Fruit fly (Drosophila melanogaster) whole organism, embryonic: ENCODE measurements around the gene RpL6.

Experiments
- ATbp ChIP-seq: fragments of 200-800 bp; sonication (Bioruptor generic); optimal IDR thresholded peaks from 2 replicates; lab custom pipeline; 2017; ENCODE audit warnings: missing biosample characterization, mild to moderate bottlenecking, missing genetic modification characterization, missing genetic modification reagents
- Atf3 ChIP-seq: fragments of 200-800 bp; sonication (Bioruptor generic); optimal IDR thresholded peaks from 3 replicates; lab custom pipeline; 2016; ENCODE audit warnings: missing biosample characterization, missing genetic modification characterization
- B-H2 ChIP-seq: fragments of 200-800 bp; sonication (Bioruptor generic); optimal IDR thresholded peaks from 2 replicates; lab custom pipeline; 2018; ENCODE audit warnings: missing biosample characterization, mild to moderate bottlenecking, missing genetic modification characterization
- Blimp-1 ChIP-seq: fragments of 200-800 bp; sonication (Bioruptor generic); optimal IDR thresholded peaks from 3 replicates; lab custom pipeline; 2018; ENCODE audit warnings: missing biosample characterization, missing genetic modification characterization, mild to moderate bottlenecking, moderate library complexity, missing genetic modification reagents
- CG10147 ChIP-seq: fragments of 200-800 bp; sonication (Bioruptor generic); optimal IDR thresholded peaks from 2 replicates; lab custom pipeline; 2019; ENCODE audit warnings: missing biosample characterization, mild to moderate bottlenecking, missing genetic modification characterization, moderate library complexity
- CG12299 ChIP-seq: fragments of 200-800 bp; sonication (Bioruptor generic); optimal IDR thresholded peaks from 2 replicates; lab custom pipeline; 2018; ENCODE audit warnings: missing biosample characterization, mild to moderate bottlenecking, missing genetic modification characterization
- CG13296 ChIP-seq: fragments of 200-800 bp; sonication (Bioruptor generic); optimal IDR thresholded peaks from 3 replicates; lab custom pipeline; 2018; ENCODE audit warnings: missing biosample characterization, mild to moderate bottlenecking, missing genetic modification characterization
- CG13424 ChIP-seq: fragments of 200-800 bp; sonication (Bioruptor generic); optimal IDR thresholded peaks from 2 replicates; lab custom pipeline; 2019; ENCODE audit warnings: missing biosample characterization, mild to moderate bottlenecking, missing genetic modification characterization, moderate library complexity
- CG16813 ChIP-seq: fragments of 200-800 bp; sonication (Bioruptor generic); IDR thresholded peaks from 3 replicates; pipeline ENCODE4 v1.3.6; 2022; ENCODE audit warnings: missing biosample characterization, missing genetic modification characterization; ENCODE audit not compliant: partially characterized antibody
- CG18599 ChIP-seq: fragments of 200-800 bp; sonication (Bioruptor generic); optimal IDR thresholded peaks from 3 replicates; lab custom pipeline; 2017; ENCODE audit warnings: missing biosample characterization, missing genetic modification characterization, mild to moderate bottlenecking, moderate library complexity, missing genetic modification reagents
- CG2712 ChIP-seq: fragments of 200-800 bp; optimal IDR thresholded peaks from 3 replicates; lab custom pipeline; 2019; ENCODE audit warnings: missing biosample characterization, mild to moderate bottlenecking, missing genetic modification characterization, moderate library complexity
- CG3726 ChIP-seq: fragments of 200-800 bp; sonication (Bioruptor generic); IDR thresholded peaks from 3 replicates; pipeline ENCODE4, ENCODE4 v1.3.6; 2022; ENCODE audit warnings: missing biosample characterization, missing genetic modification characterization
- CG4282 ChIP-seq: fragments of 200-800 bp; sonication (Bioruptor generic); optimal IDR thresholded peaks from 2 replicates; lab custom pipeline; 2016; ENCODE audit warnings: missing biosample characterization, missing genetic modification characterization
- CG4360 ChIP-seq: fragments of 200-800 bp; sonication (Bioruptor generic); IDR thresholded peaks from 2 replicates; pipeline ENCODE4 v1.3.6; 2022; ENCODE audit warnings: missing biosample characterization, missing genetic modification characterization
- CG43689 ChIP-seq: fragments of 200-800 bp; sonication (Bioruptor generic); IDR thresholded peaks from 2 replicates; pipeline ENCODE4 v1.3.6; 2022; ENCODE audit warnings: missing biosample characterization, missing genetic modification characterization
- CG6254 ChIP-seq: fragments of 200-800 bp; sonication (Bioruptor generic); optimal IDR thresholded peaks from 3 replicates; lab custom pipeline; 2017; ENCODE audit warnings: mild to moderate bottlenecking, missing biosample characterization, missing genetic modification reagents, missing genetic modification characterization
- CG7839 ChIP-seq: fragments of 200-800 bp; sonication (Bioruptor generic); optimal IDR thresholded peaks from 3 replicates; lab custom pipeline; 2018; ENCODE audit warnings: missing biosample characterization, mild to moderate bottlenecking, missing genetic modification characterization, moderate library complexity
- CG8388 ChIP-seq: fragments of 200-800 bp; sonication (Bioruptor generic); optimal IDR thresholded peaks from 2 replicates; lab custom pipeline; 2019; ENCODE audit warnings: missing biosample characterization, mild to moderate bottlenecking, missing genetic modification characterization, moderate library complexity
- CG8924 ChIP-seq: fragments of 200-800 bp; optimal IDR thresholded peaks from 3 replicates; lab custom pipeline; 2019; ENCODE audit warnings: missing biosample characterization, mild to moderate bottlenecking, missing genetic modification characterization, moderate library complexity
- CG9215 ChIP-seq: fragments of 200-800 bp; sonication (Bioruptor generic); IDR thresholded peaks from 2 replicates; pipeline ENCODE4 v1.3.6; 2022; ENCODE audit warnings: missing biosample characterization, missing genetic modification characterization
- Dad ChIP-seq: fragments of 200-800 bp; sonication (Bioruptor generic); optimal IDR thresholded peaks from 3 replicates; lab custom pipeline; 2016; ENCODE audit warnings: missing biosample characterization, missing genetic modification characterization
- Doc3 ChIP-seq: fragments of 200-800 bp; sonication (Bioruptor generic); IDR thresholded peaks from 3 replicates; pipeline ENCODE4 v1.3.6; 2022; ENCODE audit warnings: missing biosample characterization, missing genetic modification characterization; ENCODE audit not compliant: partially characterized antibody
- HmgZ ChIP-seq: fragments of 200-800 bp; sonication (Bioruptor generic); optimal IDR thresholded peaks from 2 replicates; lab custom pipeline; 2018; ENCODE audit warnings: missing biosample characterization, mild to moderate bottlenecking, missing genetic modification characterization
- Hmx ChIP-seq: fragments of 200-800 bp; sonication (Bioruptor generic); optimal IDR thresholded peaks from 2 replicates; lab custom pipeline; 2016; ENCODE audit warnings: missing biosample characterization, missing genetic modification characterization
- Mad ChIP-seq: fragments of 200-800 bp; sonication (Bioruptor generic); optimal IDR thresholded peaks from 2 replicates; lab custom pipeline; 2016; ENCODE audit warnings: missing biosample characterization, missing genetic modification characterization
- Mes4 ChIP-seq: fragments of 200-800 bp; sonication (Bioruptor generic); optimal IDR thresholded peaks from 2 replicates; lab custom pipeline; 2016; ENCODE audit warnings: missing biosample characterization, missing genetic modification characterization
- Six4 ChIP-seq: fragments of 200-800 bp; sonication (Bioruptor generic); optimal IDR thresholded peaks from 2 replicates; lab custom pipeline; 2016; ENCODE audit warnings: missing biosample characterization, missing genetic modification characterization
- Sry-δ ChIP-seq: fragments of 200-800 bp; sonication (Bioruptor generic); optimal IDR thresholded peaks from 2 replicates; lab custom pipeline; 2016; ENCODE audit warnings: missing biosample characterization, missing genetic modification characterization
- Usf ChIP-seq: fragments of 200-800 bp; sonication (Bioruptor generic); optimal IDR thresholded peaks from 2 replicates; lab custom pipeline; 2017; ENCODE audit warnings: missing genotype, missing biosample characterization, missing genetic modification characterization
- YL-1 ChIP-seq: fragments of 200-800 bp; sonication (Bioruptor generic); optimal IDR thresholded peaks from 3 replicates; lab custom pipeline; 2017; ENCODE audit warnings: missing biosample characterization, mild to moderate bottlenecking, missing genetic modification characterization
- abd-A ChIP-seq: fragments of 200-800 bp; sonication (Bioruptor generic); optimal IDR thresholded peaks from 3 replicates; lab custom pipeline; 2019; ENCODE audit warnings: missing biosample characterization, mild to moderate bottlenecking, missing genetic modification characterization, moderate library complexity
- caup ChIP-seq: fragments of 200-800 bp; sonication (Bioruptor generic); optimal IDR thresholded peaks from 3 replicates; lab custom pipeline; 2017; ENCODE audit warnings: missing biosample characterization, mild to moderate bottlenecking, missing genetic modification characterization, moderate library complexity; ENCODE audit not compliant: severe bottlenecking
- chm ChIP-seq: fragments of 200-800 bp; sonication (Bioruptor generic); IDR thresholded peaks from 2 replicates; pipeline ENCODE4 v1.3.6; 2022; ENCODE audit warnings: missing biosample characterization, missing genetic modification characterization
- crp ChIP-seq, 2 experiments: fragments of 200-800 bp; sonication (Bioruptor generic); optimal IDR thresholded peaks; 2 replicates in 1 of 2; 3 replicates in 1 of 2; lab custom pipeline; 2017; ENCODE audit warnings: missing biosample characterization in 2 of 2, missing genetic modification characterization in 2 of 2, mild to moderate bottlenecking in 1 of 2, moderate library complexity in 1 of 2
- danr ChIP-seq: fragments of 200-800 bp; sonication (Bioruptor generic); IDR thresholded peaks from 2 replicates; pipeline ENCODE4 v1.3.6; 2022; ENCODE audit warnings: missing biosample characterization, missing genetic modification characterization
- dati ChIP-seq: fragments of 200-800 bp; sonication (Bioruptor generic); IDR thresholded peaks from 2 replicates; pipeline ENCODE4 v1.3.6; 2022; ENCODE audit warnings: missing biosample characterization, missing genetic modification characterization
- dmrt99B ChIP-seq: fragments of 200-800 bp; sonication (Bioruptor generic); optimal IDR thresholded peaks from 2 replicates; lab custom pipeline; 2018; ENCODE audit warnings: missing biosample characterization, mild to moderate bottlenecking, missing genetic modification characterization, moderate library complexity
- ems ChIP-seq: fragments of 200-800 bp; sonication (Bioruptor generic); optimal IDR thresholded peaks from 3 replicates; lab custom pipeline; 2016; ENCODE audit warnings: missing biosample characterization, missing genetic modification characterization
- fd102C ChIP-seq: fragments of 200-800 bp; sonication (Bioruptor generic); optimal IDR thresholded peaks from 2 replicates; lab custom pipeline; 2018; ENCODE audit warnings: missing biosample characterization, mild to moderate bottlenecking, missing genetic modification characterization, moderate library complexity
- fu2 ChIP-seq: fragments of 200-800 bp; sonication (Bioruptor generic); optimal IDR thresholded peaks from 2 replicates; lab custom pipeline; 2016; ENCODE audit warnings: missing biosample characterization, missing genetic modification characterization
- gce ChIP-seq: fragments of 200-800 bp; sonication (Bioruptor generic); IDR thresholded peaks from 3 replicates; pipeline ENCODE4 v1.3.6; 2022; ENCODE audit warnings: missing biosample characterization, missing genetic modification characterization
- gem ChIP-seq: fragments of 200-800 bp; sonication (Bioruptor generic); optimal IDR thresholded peaks from 2 replicates; lab custom pipeline; 2019; ENCODE audit warnings: missing biosample characterization, mild to moderate bottlenecking, missing genetic modification characterization, moderate library complexity
- gfzf ChIP-seq: fragments of 200-800 bp; sonication (Bioruptor generic); optimal IDR thresholded peaks from 2 replicates; lab custom pipeline; 2016; ENCODE audit warnings: missing biosample characterization, mild to moderate bottlenecking, missing genetic modification characterization, moderate library complexity
- ham ChIP-seq: fragments of 200-800 bp; sonication (Bioruptor generic); IDR thresholded peaks from 2 replicates; pipeline ENCODE4 v1.3.6; 2022; ENCODE audit warnings: missing biosample characterization, missing genetic modification characterization
- jigr1 ChIP-seq: fragments of 200-800 bp; sonication (Bioruptor generic); IDR thresholded peaks from 3 replicates; pipeline ENCODE4 v1.3.6; 2022; ENCODE audit warnings: missing biosample characterization, missing genetic modification characterization
- jumu ChIP-seq: fragments of 200-800 bp; sonication (Bioruptor generic); optimal IDR thresholded peaks from 3 replicates; lab custom pipeline; 2016; ENCODE audit warnings: missing biosample characterization, missing genetic modification characterization
- odd ChIP-seq: fragments of 200-800 bp; sonication (Bioruptor generic); optimal IDR thresholded peaks from 2 replicates; lab custom pipeline; 2017; ENCODE audit warnings: missing biosample characterization, mild to moderate bottlenecking, missing genetic modification characterization
- sob ChIP-seq: fragments of 200-800 bp; sonication (Bioruptor generic); IDR thresholded peaks from 2 replicates; pipeline ENCODE4 v1.3.6; 2022; ENCODE audit warnings: missing biosample characterization, missing genetic modification characterization
- tin ChIP-seq: fragments of 200-800 bp; sonication (Bioruptor generic); optimal IDR thresholded peaks from 3 replicates; lab custom pipeline; 2016; ENCODE audit warnings: missing biosample characterization, missing genetic modification characterization
- vvl ChIP-seq: fragments of 200-800 bp; sonication (Bioruptor generic); IDR thresholded peaks from 2 replicates; pipeline ENCODE4 v1.3.6; 2022; ENCODE audit warnings: missing biosample characterization, missing genetic modification characterization

RpL6 gene

dm6 chr3R:31609413-31610054 lies 13.5 kb upstream of the RpL6 start (continued):
- TF ChIP-seq abd-A (peak; percentile 45), sob (no peak), chm (GFP tag; lab: Robert Waterston, UW) (no peak), CG6254 (no peak), Six4 (GFP tag; lab: Kevin White, UChicago) (no peak), Doc3 (GFP tag; lab: Robert Waterston, UW) (no peak), Sry-δ (GFP tag; lab: Kevin White, UChicago) (peak; percentile 85), Mad (peak; percentile 39), Dad (GFP tag; lab: Kevin White, UChicago) (no peak), crp (GFP tag; optimal IDR thresholded peaks at IDR 0.05; lab: Kevin White, UChicago) (peak in 1 of 2 experiments; percentile 26), CG10147 (GFP tag; lab: Kevin White, UChicago) (no peak), jigr1 (GFP tag; lab: Robert Waterston, UW) (no peak), CG16813 (GFP tag; lab: Robert Waterston, UW) (no peak), CG12299 (peak; percentile 70), fd102C (GFP tag; lab: Kevin White, UChicago) (no peak), CG7839 (peak; percentile 22), CG13424 (peak; percentile 41), vvl (GFP tag; lab: Robert Waterston, UW) (no peak), CG3726 (GFP tag; lab: Robert Waterston, UW) (no peak), CG43689 (GFP tag; lab: Robert Waterston, UW) (no peak), CG8388 (no peak), gem (tag; lab: Kevin White, UChicago) (no peak), CG2712 (tag; lab: Kevin White, UChicago) (peak; percentile 40), jumu (GFP tag; lab: Kevin White, UChicago) (no peak), CG9215 (GFP tag; lab: Robert Waterston, UW) (no peak), Usf (GFP tag; lab: Kevin White, UChicago) (no peak), gce (GFP tag; lab: Robert Waterston, UW) (no peak), CG13296 (GFP tag; lab: Kevin White, UChicago) (peak; percentile 40), Mes4 (GFP tag; lab: Kevin White, UChicago) (peak; percentile 17), fu2 (no peak), Blimp-1 (GFP tag; lab: Kevin White, UChicago) (no peak), Hmx (GFP tag; lab: Kevin White, UChicago) (no peak), caup (peak; percentile 72), B-H2 (GFP tag; lab: Kevin White, UChicago) (peak; percentile 72), odd (peak; percentile 1), ems (no peak), CG4360 (GFP tag; lab: Robert Waterston, UW) (no peak), gfzf (GFP tag; lab: Kevin White, UChicago) (peak; percentile 96), tin (GFP tag; lab: Kevin White, UChicago) (peak; percentile 22), dmrt99B (peak; percentile 7), Atf3 (GFP tag; lab: Kevin White, UChicago) (no peak), dati (GFP tag; lab: Robert Waterston, UW) (no peak), HmgZ (tag; lab: Kevin White, UChicago) (peak; percentile 79), CG8924 (tag; lab: Kevin White, UChicago) (peak; percentile 43), danr (GFP tag; lab: Robert Waterston, UW) (no peak), ham (GFP tag; lab: Robert Waterston, UW) (no peak), CG4282 (GFP tag; lab: Kevin White, UChicago) (no peak), YL-1 (GFP tag; lab: Kevin White, UChicago) (no peak), ATbp (peak; percentile 16), CG18599 (GFP tag; lab: Kevin White, UChicago) (peak; percentile 58)
